Worm (Caenorhabditis elegans) whole organism, midembryonic: ENCODE measurements around the gene daf-14.

Experiments
- T22C8.4 ChIP-seq: fragments of 200-800 bp; sonication (Bioruptor generic); IDR thresholded peaks from 2 replicates; pipeline ENCODE4 v1.3.6; 2022; ENCODE audit warnings: missing genetic modification characterization, missing compliant biosample characterization
- cog-1 ChIP-seq: sonication (generic microtip); optimal IDR thresholded peaks from 2 replicates; lab custom pipeline; 2016; ENCODE audit warnings: missing genetic modification characterization, missing compliant biosample characterization
- flt-1 ChIP-seq: fragments of 200-800 bp; sonication (Bioruptor generic); IDR thresholded peaks from 2 replicates; pipeline ENCODE4 v1.3.6; 2022; ENCODE audit warnings: missing genetic modification characterization, missing compliant biosample characterization
- klf-2 ChIP-seq: fragments of 200-800 bp; sonication (Bioruptor generic); conservative IDR thresholded peaks from 2 replicates; pipeline ENCODE4 v1.3.6; 2022; ENCODE audit warnings: missing genetic modification reagents, missing genetic modification characterization, missing compliant biosample characterization
- med-1 ChIP-seq: sonication (generic microtip); optimal IDR thresholded peaks from 2 replicates; lab custom pipeline; 2017; ENCODE audit warnings: missing genetic modification characterization, mild to moderate bottlenecking, missing compliant biosample characterization, antibody characterized with exemption, missing genetic modification reagents; ENCODE audit not compliant: insufficient read depth
- ref-1 ChIP-seq: fragments of 200-800 bp; sonication (Bioruptor generic); conservative IDR thresholded peaks from 2 replicates; pipeline ENCODE4 v1.3.6; 2022; ENCODE audit warnings: missing genetic modification reagents, missing genetic modification characterization, missing compliant biosample characterization
- tab-1 ChIP-seq: fragments of 200-800 bp; sonication (Bioruptor generic); IDR thresholded peaks from 2 replicates; pipeline ENCODE4 v1.3.6; 2022; ENCODE audit warnings: missing genetic modification characterization, missing compliant biosample characterization
- ztf-23 ChIP-seq: fragments of 200-800 bp; sonication (Bioruptor generic); IDR thresholded peaks from 2 replicates; pipeline ENCODE4 v1.3.6; 2022; ENCODE audit warnings: missing genetic modification reagents, missing genetic modification characterization, missing compliant biosample characterization
- ztf-29 ChIP-seq: fragments of 200-800 bp; sonication (Bioruptor generic); IDR thresholded peaks from 2 replicates; pipeline ENCODE4 v1.3.6; 2022; ENCODE audit warnings: missing genetic modification reagents, missing genetic modification characterization, missing compliant biosample characterization

Gene daf-14

ce11 chrIV:10223723-10224122, 26.7 kb upstream of the daf-14 start, which contains the start of gene nas-12:
Gene nas-12, plus strand, starts transcription at chrIV:10224023.
- TF ChIP-seq ref-1 (GFP tag; lab: Robert Waterston, UW) (no peak), flt-1 (no peak), med-1 (no peak), cog-1 (tag; lab: Kevin White, UChicago) (no peak), tab-1 (GFP tag; lab: Robert Waterston, UW) (no peak), ztf-23 (GFP tag; lab: Robert Waterston, UW) (no peak), klf-2 (GFP tag; lab: Robert Waterston, UW) (no peak), T22C8.4 (GFP tag; lab: Robert Waterston, UW) (no peak)

DNA sequence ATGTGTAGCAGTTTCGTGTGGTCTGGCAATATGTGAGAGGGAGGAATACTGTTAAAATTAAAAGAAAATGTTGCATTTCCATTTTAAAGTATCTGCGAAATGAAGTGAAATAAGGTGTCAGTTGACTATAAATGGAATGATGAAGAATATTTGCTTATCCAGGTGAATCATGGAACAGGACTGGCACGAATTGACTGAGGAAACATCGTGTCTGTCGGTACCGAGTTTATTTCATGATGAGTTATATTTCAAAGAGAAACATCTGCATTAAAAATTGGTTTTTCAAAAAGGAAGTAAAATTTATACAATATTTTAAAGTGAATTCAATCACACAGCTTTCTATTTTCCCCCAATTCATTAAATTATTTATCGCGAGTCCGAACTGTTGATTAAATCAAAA, 22.9 kb upstream of the daf-14 start, which contains the start of gene F01G10.6:
TSS of gene F01G10.6 (minus strand) at position 101 of the 400 bp plus-strand sequence.
- TF ChIP-seq cog-1 (tag; lab: Kevin White, UChicago): no peak
- no peak for TF ChIP-seq med-1
- no peak for TF ChIP-seq T22C8.4 (GFP tag; lab: Robert Waterston, UW)

- no peak for TF ChIP-seq klf-2 (GFP tag; lab: Robert Waterston, UW)
- TF ChIP-seq cog-1 (tag; lab: Kevin White, UChicago): no peak
- TF ChIP-seq flt-1: no peak
- TF ChIP-seq ztf-29: no peak
- TF ChIP-seq ref-1 (GFP tag; lab: Robert Waterston, UW): no peak
- no peak for TF ChIP-seq T22C8.4 (GFP tag; lab: Robert Waterston, UW)
- no peak for TF ChIP-seq med-1
- TF ChIP-seq tab-1 (GFP tag; lab: Robert Waterston, UW): no peak
- TF ChIP-seq ztf-23 (GFP tag; lab: Robert Waterston, UW): no peak
Measured at ce11 chrIV:10230971-10231370, 19.5 kb upstream of the daf-14 start, which contains the start of gene F01G10.5. Gene F01G10.5, minus strand, starts transcription at chrIV:10231071.

ce11 chrIV:10232456-10232855, 18.0 kb upstream of the daf-14 start, which contains the start of gene F01G10.4:
Gene F01G10.4, minus strand, starts transcription at chrIV:10232556.
- TF ChIP-seq T22C8.4 (GFP tag; lab: Robert Waterston, UW) (no peak), ztf-29 (no peak), med-1 (no peak), ref-1 (GFP tag; lab: Robert Waterston, UW) (no peak), cog-1 (tag; lab: Kevin White, UChicago) (no peak), klf-2 (GFP tag; lab: Robert Waterston, UW) (no peak), ztf-23 (GFP tag; lab: Robert Waterston, UW) (no peak), tab-1 (GFP tag; lab: Robert Waterston, UW) (no peak), flt-1 (no peak)

DNA sequence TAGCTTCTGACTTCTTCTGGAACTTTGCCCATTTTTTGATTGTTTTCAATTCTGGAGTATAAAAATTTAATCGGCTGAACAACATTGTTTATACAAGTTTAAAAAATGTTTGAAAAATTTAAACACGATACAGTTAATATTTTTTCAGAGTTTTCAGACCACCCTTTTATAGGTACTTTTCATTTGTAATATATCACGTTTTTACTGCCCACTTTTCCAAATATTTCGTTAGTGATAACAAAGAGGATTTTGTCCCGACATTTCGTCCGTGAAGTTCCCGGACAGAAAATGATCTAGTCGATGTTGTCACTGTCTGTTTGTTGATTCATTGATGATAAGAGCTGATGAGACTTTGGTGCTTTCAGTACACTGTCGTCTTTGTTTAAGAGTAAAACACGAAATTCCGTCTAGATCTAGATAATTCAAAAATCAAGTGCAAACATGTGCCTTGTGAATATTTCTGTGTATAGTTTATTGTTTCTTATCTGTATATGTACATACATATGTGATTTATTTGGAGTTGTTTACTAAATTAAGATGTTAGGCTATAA, 15.1 kb upstream of the daf-14 start, which contains the start of gene ech-9:
TSS of gene ech-9 (minus strand) at position 51 of the 551 bp plus-strand sequence.
- TF ChIP-seq med-1 (no peak), T22C8.4 (GFP tag; lab: Robert Waterston, UW) (no peak), cog-1 (tag; lab: Kevin White, UChicago) (no peak), klf-2 (GFP tag; lab: Robert Waterston, UW) (no peak), ztf-29 (no peak), flt-1 (no peak), ztf-23 (GFP tag; lab: Robert Waterston, UW) (no peak), ref-1 (GFP tag; lab: Robert Waterston, UW) (no peak), tab-1 (GFP tag; lab: Robert Waterston, UW) (no peak)

ce11 chrIV:10236106-10236505, 14.3 kb upstream of the daf-14 start:
- TF ChIP-seq klf-2 (GFP tag; lab: Robert Waterston, UW) (no peak), flt-1 (no peak), tab-1 (GFP tag; lab: Robert Waterston, UW) (no peak), ztf-23 (GFP tag; lab: Robert Waterston, UW) (no peak), med-1 (no peak), T22C8.4 (GFP tag; lab: Robert Waterston, UW) (no peak), cog-1 (tag; lab: Kevin White, UChicago) (no peak), ztf-29 (no peak)

- TF ChIP-seq med-1 (no peak), T22C8.4 (GFP tag; lab: Robert Waterston, UW) (no peak), flt-1 (no peak), ztf-23 (GFP tag; lab: Robert Waterston, UW) (no peak), cog-1 (tag; lab: Kevin White, UChicago) (no peak), ref-1 (GFP tag; lab: Robert Waterston, UW) (no peak), ztf-29 (no peak), klf-2 (GFP tag; lab: Robert Waterston, UW) (no peak), tab-1 (GFP tag; lab: Robert Waterston, UW) (no peak)
Measured at ce11 chrIV:10239045-10239444, 11.4 kb upstream of the daf-14 start, which contains the start of gene ech-8. Gene ech-8, minus strand, starts transcription at chrIV:10239176.

DNA sequence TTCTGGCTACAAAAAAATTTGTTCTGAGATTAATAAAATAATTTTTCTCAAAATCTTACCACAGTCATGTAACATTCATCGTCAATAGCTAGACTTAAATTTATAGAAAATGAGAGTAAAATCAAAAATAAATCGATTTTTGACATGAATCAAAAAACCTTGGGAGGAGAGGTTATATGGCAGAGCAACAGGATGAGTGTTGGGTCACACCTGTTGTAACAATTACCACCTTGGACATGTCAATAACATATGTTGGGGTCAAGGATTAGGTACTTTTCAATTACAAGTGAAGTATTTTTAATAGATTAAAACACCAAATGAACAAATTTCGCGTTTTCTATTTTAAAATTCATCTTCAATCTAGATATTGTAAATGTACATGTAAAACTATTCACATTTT, 8.8 kb upstream of the daf-14 start, which contains the start of gene lipl-7:
TSS of gene lipl-7 (minus strand) at position 165 of the 400 bp plus-strand sequence.
- TF ChIP-seq med-1 (no peak), T22C8.4 (GFP tag; lab: Robert Waterston, UW) (no peak), cog-1 (tag; lab: Kevin White, UChicago) (no peak), tab-1 (GFP tag; lab: Robert Waterston, UW) (no peak), ref-1 (GFP tag; lab: Robert Waterston, UW) (no peak), klf-2 (GFP tag; lab: Robert Waterston, UW) (no peak), ztf-29 (no peak), ztf-23 (GFP tag; lab: Robert Waterston, UW) (no peak), flt-1 (no peak)

DNA sequence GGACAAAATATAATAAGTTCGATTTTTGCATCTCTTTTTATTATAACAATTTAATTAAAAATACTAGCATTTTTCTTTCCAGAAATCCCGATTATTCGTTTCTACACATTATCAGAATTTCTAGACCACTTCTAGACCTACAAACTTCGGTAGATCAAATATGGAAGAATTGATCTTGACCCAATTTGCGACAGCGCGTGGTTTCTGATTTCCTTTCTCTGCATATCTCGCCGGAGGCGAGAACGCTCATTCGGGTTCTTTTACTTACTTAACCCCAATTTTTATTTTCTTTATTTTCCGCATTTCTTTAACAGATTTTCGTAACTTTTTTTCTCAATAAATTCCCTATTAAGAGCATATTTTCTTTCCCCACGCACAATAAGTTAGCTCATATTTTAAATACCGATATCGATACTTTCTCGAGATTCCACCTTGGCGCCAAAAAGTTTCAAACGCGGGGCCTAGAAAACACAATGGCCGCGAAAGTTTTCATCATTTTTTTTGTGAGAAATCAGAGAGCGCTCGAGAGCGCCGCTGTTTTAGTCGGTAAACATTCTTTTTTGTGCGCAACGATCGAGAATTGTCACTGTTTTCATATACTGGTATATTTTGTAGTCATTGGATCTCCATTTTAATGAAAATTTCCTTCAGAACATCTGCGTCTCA, 7.8 kb upstream of the daf-14 start:
- TF ChIP-seq T22C8.4 (GFP tag; lab: Robert Waterston, UW) (no peak), flt-1 (no peak), med-1 (no peak), ztf-23 (GFP tag; lab: Robert Waterston, UW) (no peak), klf-2 (GFP tag; lab: Robert Waterston, UW) (no peak), cog-1 (tag; lab: Kevin White, UChicago) (no peak), ztf-29 (no peak), tab-1 (GFP tag; lab: Robert Waterston, UW) (no peak), ref-1 (GFP tag; lab: Robert Waterston, UW) (no peak)
